Fruit fly (Drosophila melanogaster): Measurements from ENCODE around the gene Mob2.

Gene Mob2

dm6 chr3L:11483135-11483534, 78.9 kb downstream of the Mob2 start (continued):
- peak; percentile 43 for TF ChIP-seq mam (GFP tag; optimal IDR thresholded peaks at IDR 0.05)
- TF ChIP-seq CG16863 (GFP tag; optimal IDR thresholded peaks at IDR 0.05), result peak; percentile 2
- peak; percentile 62 for TF ChIP-seq CG7839 (tag; optimal IDR thresholded peaks at IDR 0.05)
- peak; percentile 27 for TF ChIP-seq CG6254 (GFP tag; optimal IDR thresholded peaks at IDR 0.05)
- no peak for TF ChIP-seq Trl (optimal IDR thresholded peaks at IDR 0.05)
- peak; percentile 35 for TF ChIP-seq Trl (GFP tag; optimal IDR thresholded peaks at IDR 0.05)
- no peak for TF ChIP-seq hbn (GFP tag; IDR thresholded peaks at IDR 0.05; ENCODE audit: partially characterized antibody)
- peak; percentile 39; the same call in 2 of the 3 replicates for TF ChIP-seq row (GFP tag; IDR thresholded peaks at IDR 0.05)
- TF ChIP-seq zf30C (GFP tag; optimal IDR thresholded peaks at IDR 0.05), result no peak
- no peak for TF ChIP-seq crol (GFP tag; IDR thresholded peaks at IDR 0.05)
- TF ChIP-seq CG3407 (GFP tag; optimal IDR thresholded peaks at IDR 0.05), result peak; percentile 14
- TF ChIP-seq dmrt99B (tag; optimal IDR thresholded peaks at IDR 0.05), result peak; percentile 57
- TF ChIP-seq bowl (GFP tag; IDR thresholded peaks at IDR 0.05), result no peak
- peak; percentile 37 for TF ChIP-seq nau (GFP tag; optimal IDR thresholded peaks at IDR 0.05)
- TF ChIP-seq ttk (GFP tag; IDR thresholded peaks at IDR 0.05), result 0 out of 2 replicates have a peak, but pooled peaks have one; percentile 8
- no peak for TF ChIP-seq slp2 (GFP tag; optimal IDR thresholded peaks at IDR 0.05)
- TF ChIP-seq CG3281 (GFP tag; optimal IDR thresholded peaks at IDR 0.05), result peak; percentile 23
- TF ChIP-seq Opbp (GFP tag; IDR thresholded peaks at IDR 0.05; ENCODE audit: partially characterized antibody), result no peak
- TF ChIP-seq CG12071 (GFP tag; optimal IDR thresholded peaks at IDR 0.05), result no peak
- no peak for TF ChIP-seq D (optimal IDR thresholded peaks at IDR 0.05)
- TF ChIP-seq D (GFP tag; optimal IDR thresholded peaks at IDR 0.05), result peak; percentile 63
- peak; percentile 89 for TF ChIP-seq Med (GFP tag)
- peak; percentile 2 for TF ChIP-seq Fer3 (tag; optimal IDR thresholded peaks at IDR 0.05)
- no peak for TF ChIP-seq Hr39 (optimal IDR thresholded peaks at IDR 0.05)
- TF ChIP-seq CG7271 (tag; optimal IDR thresholded peaks at IDR 0.05), result no peak
- no peak for TF ChIP-seq sim (GFP tag; IDR thresholded peaks at IDR 0.05)
- TF ChIP-seq Abd-B (GFP tag; optimal IDR thresholded peaks at IDR 0.05), result peak; percentile 34
- TF ChIP-seq CG1832 (GFP tag; optimal IDR thresholded peaks at IDR 0.05), result no peak
- peak; percentile 23 for TF ChIP-seq D19A (tag; optimal IDR thresholded peaks at IDR 0.05)
- peak; percentile 18 for TF ChIP-seq CG10209 (GFP tag; optimal IDR thresholded peaks at IDR 0.05)
- peak; percentile 24; the same call in 1 of the 2 replicates for TF ChIP-seq CG14667 (GFP tag; IDR thresholded peaks at IDR 0.05)
- TF ChIP-seq H15 (GFP tag; IDR thresholded peaks at IDR 0.05), result no peak
- no peak for TF ChIP-seq br (optimal IDR thresholded peaks at IDR 0.05)
- peak; percentile 19 for TF ChIP-seq Hr3 (GFP tag; optimal IDR thresholded peaks at IDR 0.05)
- TF ChIP-seq CG9727 (GFP tag; optimal IDR thresholded peaks at IDR 0.05), result peak; percentile 65
- TF ChIP-seq CG18619 (GFP tag; optimal IDR thresholded peaks at IDR 0.05), result peak; percentile 32
- TF ChIP-seq tio (GFP tag; optimal IDR thresholded peaks at IDR 0.05), result peak; percentile 51
- TF ChIP-seq eyg (GFP tag; optimal IDR thresholded peaks at IDR 0.05), result peak; percentile 21
- 0 out of 3 replicates have a peak, but pooled peaks have one; percentile 52 for TF ChIP-seq CG6791 (GFP tag; IDR thresholded peaks at IDR 0.05; ENCODE audit: partially characterized antibody)
- peak; percentile 37 for TF ChIP-seq ATbp (GFP tag; optimal IDR thresholded peaks at IDR 0.05)
- peak; percentile 40 for TF ChIP-seq fd96Cb (tag; optimal IDR thresholded peaks at IDR 0.05)
- no peak for TF ChIP-seq sug (tag; optimal IDR thresholded peaks at IDR 0.05)
- TF ChIP-seq CG6689 (GFP tag; IDR thresholded peaks at IDR 0.05), result peak; percentile 51; the same call in 1 of the 2 replicates
- TF ChIP-seq Sox102F (GFP tag; optimal IDR thresholded peaks at IDR 0.05), result peak; percentile 63
- no peak for TF ChIP-seq lbe (GFP tag; optimal IDR thresholded peaks at IDR 0.05)
- TF ChIP-seq emc (GFP tag; optimal IDR thresholded peaks at IDR 0.05), result peak; percentile 7
- peak; percentile 27 for TF ChIP-seq Mes4 (GFP tag; optimal IDR thresholded peaks at IDR 0.05)
- no peak for TF ChIP-seq hth (optimal IDR thresholded peaks at IDR 0.05)
- TF ChIP-seq usp (GFP tag; optimal IDR thresholded peaks at IDR 0.05), result no peak
- TF ChIP-seq bsh (GFP tag; optimal IDR thresholded peaks at IDR 0.05), result peak in 1 of 2 experiments; percentile 51
- TF ChIP-seq zfh1 (GFP tag; IDR thresholded peaks at IDR 0.05), result peak; percentile 55; the same call in 1 of the 3 replicates
- TF ChIP-seq Blimp-1 (GFP tag; optimal IDR thresholded peaks at IDR 0.05), result peak; percentile 52

Measured in whole organism, embryonic.